Worm (Caenorhabditis elegans) whole organism, mixed stage, embryonic: ENCODE data around the gene C36C5.4.

Source experiments
- ces-1 ChIP-seq: fragments of 150-350 bp; optimal IDR thresholded peaks from 2 replicates; lab custom pipeline; 2014; ENCODE audit warnings: missing biosample characterization, missing genetic modification reagents, missing genetic modification characterization
- cnd-1 ChIP-seq: fragments of 200-800 bp; sonication (Bioruptor generic); optimal IDR thresholded peaks from 2 replicates; lab custom pipeline; 2018; ENCODE audit warnings: mild to moderate bottlenecking, missing genetic modification characterization, missing compliant biosample characterization
- mep-1 ChIP-seq: fragments of 150-350 bp; optimal IDR thresholded peaks from 2 replicates; lab custom pipeline; 2017; ENCODE audit warnings: missing biosample characterization, missing genetic modification reagents, missing genetic modification characterization, inconsistent platforms
- nhr-2 ChIP-seq: fragments of 150-350 bp; optimal IDR thresholded peaks from 2 replicates; lab custom pipeline; 2014; ENCODE audit warnings: missing biosample characterization, missing genetic modification characterization
- nhr-237 ChIP-seq: fragments of 150-350 bp; optimal IDR thresholded peaks from 2 replicates; lab custom pipeline; 2014; ENCODE audit warnings: missing biosample characterization, missing genetic modification characterization
- nhr-28 ChIP-seq: fragments of 150-350 bp; optimal IDR thresholded peaks from 2 replicates; lab custom pipeline; 2014; ENCODE audit warnings: missing biosample characterization, missing genetic modification characterization
- nhr-76 ChIP-seq: sonication (generic microtip); optimal IDR thresholded peaks from 2 replicates; lab custom pipeline; 2017; ENCODE audit warnings: missing biosample characterization, missing genetic modification characterization
- sptf-1 ChIP-seq: sonication (generic microtip); optimal IDR thresholded peaks from 2 replicates; lab custom pipeline; 2017; ENCODE audit warnings: mild to moderate bottlenecking, missing genetic modification characterization, moderate library complexity, missing compliant biosample characterization
- unc-62 ChIP-seq: fragments of 150-350 bp; optimal IDR thresholded peaks from 2 replicates; lab custom pipeline; 2014; ENCODE audit warnings: missing biosample characterization, missing genetic modification reagents, missing genetic modification characterization
- zip-8 ChIP-seq: fragments of 150-350 bp; optimal IDR thresholded peaks from 2 replicates; lab custom pipeline; 2014; ENCODE audit warnings: missing biosample characterization, missing genetic modification characterization
- ztf-11 ChIP-seq: fragments of 150-350 bp; optimal IDR thresholded peaks from 2 replicates; lab custom pipeline; 2014; ENCODE audit warnings: missing biosample characterization, missing genetic modification characterization

ce11 chrV:3163143-3163542 is 3.2 kb upstream of the C36C5.4 start:
- TF ChIP-seq nhr-237 (tag; lab: Kevin White, UChicago) (no peak), nhr-76 (no peak), ces-1 (GFP tag; lab: Kevin White, UChicago) (no peak), sptf-1 (tag; lab: Kevin White, UChicago) (no peak), zip-8 (tag; lab: Kevin White, UChicago) (no peak), cnd-1 (tag; lab: Kevin White, UChicago) (no peak), ztf-11 (tag; lab: Kevin White, UChicago) (no peak), nhr-28 (tag; lab: Kevin White, UChicago) (no peak), unc-62 (no peak), nhr-2 (no peak), mep-1 (tag; lab: Kevin White, UChicago) (no peak)
